Worm (Caenorhabditis elegans) whole organism, young adult: Measurements from ENCODE around the gene C17A2.7.

ENCODE experiments used
- F39B2.1 ChIP-seq: fragments of 200-800 bp; sonication (Bioruptor generic); IDR thresholded peaks from 2 replicates; pipeline ENCODE4 v1.3.6; 2022; ENCODE audit warnings: missing genetic modification reagents, missing genetic modification characterization, missing compliant biosample characterization
- attf-3 ChIP-seq: fragments of 200-800 bp; sonication (Bioruptor generic); conservative IDR thresholded peaks from 2 replicates; pipeline ENCODE4 v1.3.6; 2022; ENCODE audit warnings: missing genetic modification reagents, missing genetic modification characterization, missing compliant biosample characterization
- ceh-27 ChIP-seq: fragments of 200-800 bp; sonication (Bioruptor generic); optimal IDR thresholded peaks from 2 replicates; lab custom pipeline; 2018; ENCODE audit warnings: mild to moderate bottlenecking, missing genetic modification characterization, moderate library complexity, missing compliant biosample characterization
- dpff-1 ChIP-seq: sonication (generic microtip); optimal IDR thresholded peaks from 2 replicates; lab custom pipeline; 2017; ENCODE audit warnings: mild to moderate bottlenecking, missing genetic modification characterization, missing compliant biosample characterization
- dpl-1 ChIP-seq: fragments of 150-350 bp; optimal IDR thresholded peaks from 2 replicates; lab custom pipeline; 2014; ENCODE audit warnings: missing biosample characterization, missing genetic modification reagents, missing genetic modification characterization
- him-1 ChIP-seq: sonication (generic microtip); optimal IDR thresholded peaks from 2 replicates; lab custom pipeline; 2016; ENCODE audit warnings: missing genotype, missing genetic modification reagents, missing genetic modification characterization, missing compliant biosample characterization
- pbrm-1 ChIP-seq: fragments of 200-800 bp; sonication (Bioruptor generic); IDR thresholded peaks from 2 replicates; pipeline ENCODE4 v1.3.6; 2022; ENCODE audit warnings: missing genetic modification reagents, missing genetic modification characterization, missing compliant biosample characterization
- unc-62 ChIP-seq: fragments of 150-350 bp; optimal IDR thresholded peaks from 2 replicates; lab custom pipeline; 2014; ENCODE audit warnings: missing biosample characterization, missing genetic modification reagents, missing genetic modification characterization
- xnd-1 ChIP-seq: sonication (generic microtip); optimal IDR thresholded peaks from 2 replicates; lab custom pipeline; 2016; ENCODE audit warnings: missing genotype, missing genetic modification reagents, missing genetic modification characterization, missing compliant biosample characterization

DNA sequence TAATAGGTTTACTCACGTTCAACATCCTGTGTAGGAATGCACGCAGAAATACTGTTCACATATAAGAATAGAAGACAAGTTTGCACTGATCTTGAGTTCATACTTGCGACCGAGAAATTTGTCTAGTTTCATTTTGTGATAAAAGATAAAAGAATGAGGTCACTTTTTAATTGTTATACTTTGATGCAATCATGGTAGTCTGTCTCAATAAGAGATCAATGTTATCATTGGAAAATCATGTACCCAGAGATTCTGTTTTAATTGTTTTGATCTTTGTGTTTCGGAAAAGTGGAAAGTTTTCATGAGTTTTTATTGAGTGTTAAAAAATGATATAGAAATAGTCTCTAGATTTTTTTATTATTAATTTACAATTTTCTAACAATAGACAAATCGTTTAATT is 10.8 kb downstream of the C17A2.7 start, which contains the start of gene F54D10.9:
- TF ChIP-seq F39B2.1 (GFP tag; lab: Robert Waterston, UW) (no peak), attf-3 (GFP tag; lab: Robert Waterston, UW) (no peak), ceh-27 (GFP tag; lab: Kevin White, UChicago) (no peak), pbrm-1 (no peak), xnd-1 (tag; lab: Kevin White, UChicago) (no peak), dpl-1 (no peak), unc-62 (GFP tag; lab: Kevin White, UChicago) (no peak), him-1 (no peak), dpff-1 (tag; lab: Kevin White, UChicago) (no peak)
